Fruit fly (Drosophila melanogaster): ENCODE results near the gene Setd3.

Gene Setd3

dm6 chrX:6993753-6994152 lies 25.2 kb upstream of the Setd3 start (continued):
- TF ChIP-seq hkb (optimal IDR thresholded peaks at IDR 0.05) (no peak), hkb (GFP tag; IDR thresholded peaks at IDR 0.05) (peak; percentile 88), sna (GFP tag; IDR thresholded peaks at IDR 0.05; ENCODE audit: partially characterized antibody) (no peak), CG4820 (GFP tag; optimal IDR thresholded peaks at IDR 0.05) (peak; percentile 63), mam (GFP tag; optimal IDR thresholded peaks at IDR 0.05) (peak; percentile 74), hb (GFP tag; IDR thresholded peaks at IDR 0.05; ENCODE audit: partially characterized antibody) (no peak), inv (GFP tag; IDR thresholded peaks at IDR 0.05; ENCODE audit: partially characterized antibody) (no peak), nerfin-1 (tag; optimal IDR thresholded peaks at IDR 0.05) (peak; percentile 22), Vsx1 (GFP tag; optimal IDR thresholded peaks at IDR 0.05) (no peak), CG10543 (GFP tag; optimal IDR thresholded peaks at IDR 0.05) (peak; percentile 67), lmd (GFP tag; IDR thresholded peaks at IDR 0.05) (peak; percentile 85), ato (GFP tag; IDR thresholded peaks at IDR 0.05; ENCODE audit: partially characterized antibody) (no peak), CG15696 (tag; optimal IDR thresholded peaks at IDR 0.05) (peak; percentile 20), fd64A (GFP tag; optimal IDR thresholded peaks at IDR 0.05) (no peak), tio (GFP tag; optimal IDR thresholded peaks at IDR 0.05) (peak; percentile 60), CG3065 (GFP tag; optimal IDR thresholded peaks at IDR 0.05) (no peak), dmrt11E (tag; optimal IDR thresholded peaks at IDR 0.05) (peak; percentile 36), CG10959 (GFP tag; IDR thresholded peaks at IDR 0.05) (peak; percentile 42; the same call in 1 of the 2 replicates), kay (GFP tag; optimal IDR thresholded peaks at IDR 0.05) (no peak), CG14860 (GFP tag; IDR thresholded peaks at IDR 0.05; ENCODE audit: partially characterized antibody) (no peak), eyg (GFP tag; optimal IDR thresholded peaks at IDR 0.05) (peak; percentile 47), CG7745 (tag; optimal IDR thresholded peaks at IDR 0.05) (no peak), da (GFP tag; optimal IDR thresholded peaks at IDR 0.05) (no peak), CG11456 (GFP tag; IDR thresholded peaks at IDR 0.05) (peak; percentile 81; the same call in 2 of the 3 replicates), bigmax (GFP tag; optimal IDR thresholded peaks at IDR 0.05) (no peak), ac (GFP tag; optimal IDR thresholded peaks at IDR 0.05) (no peak), CG31441 (GFP tag; IDR thresholded peaks at IDR 0.05) (peak; percentile 76), cwo (GFP tag; optimal IDR thresholded peaks at IDR 0.05) (peak; percentile 49), CG32767 (GFP tag; IDR thresholded peaks at IDR 0.05) (peak; percentile 55; the same call in 1 of the 2 replicates), CG10462 (GFP tag; optimal IDR thresholded peaks at IDR 0.05) (no peak), tx (GFP tag; optimal IDR thresholded peaks at IDR 0.05) (peak; percentile 58), Ets65A (GFP tag) (peak; percentile 96), CG1529 (GFP tag; optimal IDR thresholded peaks at IDR 0.05) (peak; percentile 44), ems (GFP tag; optimal IDR thresholded peaks at IDR 0.05) (peak; percentile 64), Mrtf (GFP tag; IDR thresholded peaks at IDR 0.05) (peak; percentile 68; the same call in 2 of the 3 replicates), CG18619 (GFP tag; optimal IDR thresholded peaks at IDR 0.05) (peak; percentile 73), CG13424 (tag; optimal IDR thresholded peaks at IDR 0.05) (peak; percentile 72), pnt (GFP tag; optimal IDR thresholded peaks at IDR 0.05) (peak; percentile 45), gcm2 (GFP tag; optimal IDR thresholded peaks at IDR 0.05) (peak; percentile 30), ttk (GFP tag; IDR thresholded peaks at IDR 0.05) (peak; percentile 83), CG6854 (GFP tag; optimal IDR thresholded peaks at IDR 0.05) (peak; percentile 38), B-H2 (GFP tag; optimal IDR thresholded peaks at IDR 0.05) (no peak), Sry-δ (GFP tag; optimal IDR thresholded peaks at IDR 0.05) (peak; percentile 34), abd-A (tag; optimal IDR thresholded peaks at IDR 0.05) (no peak), zf30C (GFP tag; optimal IDR thresholded peaks at IDR 0.05) (peak; percentile 76), caup (GFP tag; optimal IDR thresholded peaks at IDR 0.05; ENCODE audit: severe bottlenecking) (peak; percentile 73), Gsc (GFP tag; IDR thresholded peaks at IDR 0.05) (peak; percentile 39; the same call in 1 of the 2 replicates), CG10654 (GFP tag; optimal IDR thresholded peaks at IDR 0.05) (peak; percentile 52), Aef1 (GFP tag; IDR thresholded peaks at IDR 0.05) (peak; percentile 84), luna (GFP tag; optimal IDR thresholded peaks at IDR 0.05) (no peak), CG2875 (GFP tag; optimal IDR thresholded peaks at IDR 0.05) (peak; percentile 49)
